Worm (Caenorhabditis elegans): ENCODE results near the gene tsp-4.

ce11 chrIV:12537694-12538093 lies 17.6 kb upstream of the tsp-4 start:
- TF ChIP-seq blmp-1 (tag; optimal IDR thresholded peaks at IDR 0.05; ENCODE audit: insufficient read depth) (no peak), ama-1 (optimal IDR thresholded peaks at IDR 0.05) (no peak), F13H6.1 (tag; optimal IDR thresholded peaks at IDR 0.05) (no peak), lin-11 (tag; optimal IDR thresholded peaks at IDR 0.05) (no peak), nhr-11 (tag; optimal IDR thresholded peaks at IDR 0.05) (no peak), zag-1 (tag; optimal IDR thresholded peaks at IDR 0.05) (no peak), nhr-77 (tag; optimal IDR thresholded peaks at IDR 0.05) (no peak), ceh-82 (tag; optimal IDR thresholded peaks at IDR 0.05) (no peak), ztf-11 (tag; optimal IDR thresholded peaks at IDR 0.05) (no peak), nhr-12 (tag; optimal IDR thresholded peaks at IDR 0.05) (no peak), lin-13 (GFP tag; optimal IDR thresholded peaks at IDR 0.05) (no peak), elt-3 (tag; optimal IDR thresholded peaks at IDR 0.05) (no peak), unc-62 (GFP tag; optimal IDR thresholded peaks at IDR 0.05) (no peak), lsy-2 (tag; optimal IDR thresholded peaks at IDR 0.05) (no peak)
